Worm (Caenorhabditis elegans) whole organism, young adult: ENCODE measurements around the gene tbc-20.

ENCODE experiments used
- F57C9.4 ChIP-seq: sonication (generic microtip); optimal IDR thresholded peaks from 2 replicates; lab custom pipeline; 2017; ENCODE audit warnings: mild to moderate bottlenecking, missing genetic modification characterization, missing compliant biosample characterization
- Y79H2A.3 ChIP-seq: fragments of 200-800 bp; sonication (Bioruptor generic); conservative IDR thresholded peaks from 2 replicates; pipeline ENCODE4 v1.3.6; 2022; ENCODE audit warnings: missing genetic modification reagents, missing genetic modification characterization, missing compliant biosample characterization
- dpl-1 ChIP-seq: fragments of 150-350 bp; optimal IDR thresholded peaks from 2 replicates; lab custom pipeline; 2014; ENCODE audit warnings: missing biosample characterization, missing genetic modification reagents, missing genetic modification characterization
- efl-1 ChIP-seq: fragments of 150-350 bp; optimal IDR thresholded peaks from 2 replicates; lab custom pipeline; 2014; ENCODE audit warnings: missing biosample characterization, missing genetic modification reagents, missing genetic modification characterization
- hmg-1.2 ChIP-seq: fragments of 200-800 bp; sonication (Bioruptor generic); IDR thresholded peaks from 2 replicates; pipeline ENCODE4 v1.3.6; 2022; ENCODE audit warnings: missing genetic modification reagents, missing genetic modification characterization, missing compliant biosample characterization
- lin-35 ChIP-seq, 3 experiments: fragments of 150-350 bp in 2 of 3; sonication (generic microtip) in 1 of 3; optimal IDR thresholded peaks; 2 replicates each; lab custom pipeline; 2014 to 2018; ENCODE audit warnings: missing biosample characterization in 3 of 3, missing genetic modification characterization in 3 of 3, missing genetic modification reagents in 3 of 3
- madf-3 ChIP-seq: fragments of 200-800 bp; sonication (Bioruptor generic); IDR thresholded peaks from 2 replicates; pipeline ENCODE4 v1.3.6; 2022; ENCODE audit warnings: missing genetic modification reagents, missing genetic modification characterization, missing compliant biosample characterization
- pbrm-1 ChIP-seq: fragments of 200-800 bp; sonication (Bioruptor generic); IDR thresholded peaks from 2 replicates; pipeline ENCODE4 v1.3.6; 2022; ENCODE audit warnings: missing genetic modification reagents, missing genetic modification characterization, missing compliant biosample characterization
- pha-4 ChIP-seq: fragments of 150-350 bp; sonication (generic microtip); optimal IDR thresholded peaks from 2 replicates; lab custom pipeline; 2014; ENCODE audit warnings: missing biosample characterization, missing genetic modification reagents, missing genetic modification characterization
- rpc-1 ChIP-seq, 2 experiments: fragments of 150-350 bp in 1 of 2; sonication (generic microtip) in 1 of 2; optimal IDR thresholded peaks; 2 replicates each; lab custom pipeline; 2014 to 2018; ENCODE audit warnings: missing biosample characterization in 1 of 2, missing genetic modification characterization in 1 of 2, missing genetic modification reagents in 1 of 2, missing genotype in 1 of 2
- sdz-38 ChIP-seq: sonication (generic microtip); optimal IDR thresholded peaks from 2 replicates; lab custom pipeline; 2016; ENCODE audit warnings: missing genotype, missing genetic modification characterization, missing compliant biosample characterization
- snpc-4 ChIP-seq, 5 experiments: fragments of 150-350 bp in 1 of 5; sonication (generic microtip) in 4 of 5; optimal IDR thresholded peaks; 2 replicates each; lab custom pipeline; 2014 to 2018; ENCODE audit warnings: missing genetic modification characterization in 5 of 5, missing biosample characterization in 3 of 5, antibody characterized with exemption in 2 of 5, mild to moderate bottlenecking in 2 of 5, missing compliant biosample characterization in 2 of 5, missing genotype in 2 of 5, moderate library complexity in 2 of 5, missing genetic modification reagents in 1 of 5
- ztf-3 ChIP-seq: fragments of 200-800 bp; sonication (Bioruptor generic); optimal IDR thresholded peaks from 2 replicates; lab custom pipeline; 2018; ENCODE audit warnings: mild to moderate bottlenecking, missing genetic modification characterization, missing compliant biosample characterization

- peak; percentile 88 for TF ChIP-seq rpc-1 (optimal IDR thresholded peaks at IDR 0.05; lab: Kevin White, UChicago)
- peak; percentile 73 for TF ChIP-seq rpc-1 (tag; optimal IDR thresholded peaks at IDR 0.05; lab: Kevin White, UChicago)
- peak; percentile 47; the same call in 1 of the 2 replicates for TF ChIP-seq pbrm-1 (GFP tag; lab: Robert Waterston, UW)
- TF ChIP-seq pha-4: no peak
- TF ChIP-seq lin-35 (GFP tag; optimal IDR thresholded peaks at IDR 0.05; lab: Kevin White, UChicago): peak in 1 of 3 experiments; percentile 65
- peak; percentile 43 for TF ChIP-seq ztf-3 (GFP tag; lab: Kevin White, UChicago)
- TF ChIP-seq sdz-38 (tag; lab: Kevin White, UChicago): no peak
- TF ChIP-seq F57C9.4 (tag; lab: Kevin White, UChicago): no peak
- no peak for TF ChIP-seq Y79H2A.3 (GFP tag; lab: Robert Waterston, UW)
- TF ChIP-seq dpl-1: no peak
- no peak for TF ChIP-seq efl-1
- peak; percentile 96 for TF ChIP-seq snpc-4 (GFP tag; optimal IDR thresholded peaks at IDR 0.05; lab: Kevin White, UChicago)
- TF ChIP-seq snpc-4 (tag; optimal IDR thresholded peaks at IDR 0.05; lab: Kevin White, UChicago): peak; percentile 98 to 100 (median 99)
- peak; percentile 60; the same call in 1 of the 2 replicates for TF ChIP-seq hmg-1.2 (GFP tag; lab: Robert Waterston, UW)
- TF ChIP-seq madf-3 (GFP tag; lab: Robert Waterston, UW): no peak
These were observed 6.1 kb downstream of the tbc-20 start, which contains the start of gene W01D2.3 for ce11 chrII:14804259-14804899.
